Worm (Caenorhabditis elegans) whole organism, early embryonic: ENCODE results near the gene npr-39.

ENCODE experiments used
- F13C5.2 ChIP-seq: sonication (generic microtip); optimal IDR thresholded peaks from 2 replicates; lab custom pipeline; 2017; ENCODE audit warnings: mild to moderate bottlenecking, missing genetic modification characterization, inconsistent platforms, missing compliant biosample characterization
- ama-1 ChIP-seq: fragments of 150-350 bp; optimal IDR thresholded peaks from 2 replicates; lab custom pipeline; 2014
- scrt-1 ChIP-seq: fragments of 200-800 bp; sonication (Bioruptor generic); IDR thresholded peaks from 2 replicates; pipeline ENCODE4 v1.3.6; 2022; ENCODE audit warnings: missing genetic modification characterization, missing compliant biosample characterization

- TF ChIP-seq ama-1 (no peak), F13C5.2 (tag; lab: Kevin White, UChicago) (no peak), scrt-1 (GFP tag; lab: Robert Waterston, UW) (no peak)
These were observed 35.0 kb downstream of the npr-39 start, which contains the start of gene C08B6.14 for ce11 chrV:10101916-10102315.
